Fruit fly (Drosophila melanogaster) whole organism: ENCODE data around the gene CG43446.

ENCODE experiments used
- CG8478 ChIP-seq: fragments of >200 bp; optimal IDR thresholded peaks from 2 replicates; lab custom pipeline; 2018; ENCODE audit warnings: inconsistent platforms
- EcR ChIP-seq, 2 experiments: fragments of >200 bp; optimal IDR thresholded peaks; 2 replicates each; lab custom pipeline; 2017; ENCODE audit warnings: missing biosample characterization in 2 of 2, missing genetic modification characterization in 2 of 2, missing genetic modification reagents in 2 of 2
- psq ChIP-seq: fragments of >200 bp; optimal IDR thresholded peaks from 2 replicates; lab custom pipeline; 2017

DNA sequence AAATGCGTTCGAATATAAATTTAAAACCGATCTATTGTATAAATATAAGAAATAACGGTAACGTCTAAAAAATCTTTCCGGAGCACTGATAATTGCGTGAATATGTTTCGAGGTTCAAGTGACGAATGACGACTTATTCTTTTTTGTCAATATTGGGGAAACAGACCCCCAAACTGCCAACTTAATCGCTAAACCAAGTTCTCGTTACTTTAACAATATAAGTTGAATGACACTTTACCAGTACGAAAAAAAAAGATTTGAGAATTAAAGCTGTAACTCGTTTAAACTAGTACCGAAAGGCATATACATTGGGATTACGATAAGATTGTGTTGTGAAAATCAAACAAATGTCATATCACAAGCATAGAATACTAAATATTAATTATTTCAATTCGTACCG, at the start of gene CG43446:
- TF ChIP-seq psq (lab: Kevin White, UChicago) (no peak), EcR (GFP tag; optimal IDR thresholded peaks at IDR 0.05; lab: Kevin White, UChicago) (no peak), CG8478 (lab: Kevin White, UChicago) (no peak)
